Fruit fly (Drosophila melanogaster) Kc167 (cell line): ENCODE data around the gene CG31365.

Experiments
- Myc ChIP-seq: fragments of >200 bp; optimal IDR thresholded peaks from 2 replicates; lab custom pipeline; 2017; ENCODE audit warnings: missing external identifiers
- Sin3A ChIP-seq: fragments of >200 bp; optimal IDR thresholded peaks from 2 replicates; lab custom pipeline; 2018; ENCODE audit warnings: missing external identifiers
- h ChIP-seq: fragments of >200 bp; optimal IDR thresholded peaks from 3 replicates; lab custom pipeline; 2018; ENCODE audit warnings: missing external identifiers
- insv ChIP-seq: fragments of >200 bp; optimal IDR thresholded peaks from 3 replicates; lab custom pipeline; 2018; ENCODE audit warnings: missing external identifiers
- psq ChIP-seq: fragments of >200 bp; optimal IDR thresholded peaks from 2 replicates; lab custom pipeline; 2017; ENCODE audit warnings: missing external identifiers
- ttk ChIP-seq: sonication (Bioruptor generic); optimal IDR thresholded peaks from 2 replicates; lab custom pipeline; 2017; ENCODE audit warnings: missing external identifiers

Gene CG31365

DNA sequence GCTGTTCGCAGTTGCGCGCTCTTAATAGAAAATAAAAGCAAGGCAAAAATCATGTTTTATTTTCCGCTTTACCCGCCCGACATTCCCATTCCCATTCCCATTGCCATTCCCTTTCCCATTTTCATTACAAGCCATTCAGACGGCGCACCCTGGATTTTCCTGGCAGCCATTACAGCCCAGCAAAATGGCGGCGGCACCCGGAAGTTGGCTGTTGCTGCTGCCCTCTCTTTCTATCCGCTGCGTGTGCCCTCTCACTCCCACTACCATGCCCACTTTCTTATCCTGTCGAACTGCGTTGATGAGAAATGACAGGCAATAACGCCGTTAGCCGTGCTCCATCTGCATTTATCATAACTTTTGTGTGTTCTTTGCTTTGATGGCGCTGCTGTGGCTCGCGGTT, 38.0 kb downstream of the CG31365 start:
- TF ChIP-seq psq (lab: Kevin White, UChicago) (no peak), h (no peak), ttk (lab: Kevin White, UChicago) (no peak), insv (lab: Kevin White, UChicago) (no peak), Myc (no peak), Sin3A (lab: Kevin White, UChicago) (no peak)

- TF ChIP-seq h, result no peak
- TF ChIP-seq insv (lab: Kevin White, UChicago), result no peak
- TF ChIP-seq Sin3A (lab: Kevin White, UChicago), result no peak
- no peak for TF ChIP-seq ttk (lab: Kevin White, UChicago)
- TF ChIP-seq psq (lab: Kevin White, UChicago), result no peak
- TF ChIP-seq Myc, result no peak
Observed at dm6 chr3R:23081265-23081664, 45.0 kb downstream of the CG31365 start.

dm6 chr3R:23074480-23074879, 51.7 kb downstream of the CG31365 start:
- TF ChIP-seq Myc (no peak), ttk (lab: Kevin White, UChicago) (no peak), insv (lab: Kevin White, UChicago) (no peak), psq (lab: Kevin White, UChicago) (no peak), Sin3A (lab: Kevin White, UChicago) (no peak), h (no peak)
